Worm (Caenorhabditis elegans): Measurements from ENCODE around the gene Y75B8A.7.

The Y75B8A.7 gene

DNA sequence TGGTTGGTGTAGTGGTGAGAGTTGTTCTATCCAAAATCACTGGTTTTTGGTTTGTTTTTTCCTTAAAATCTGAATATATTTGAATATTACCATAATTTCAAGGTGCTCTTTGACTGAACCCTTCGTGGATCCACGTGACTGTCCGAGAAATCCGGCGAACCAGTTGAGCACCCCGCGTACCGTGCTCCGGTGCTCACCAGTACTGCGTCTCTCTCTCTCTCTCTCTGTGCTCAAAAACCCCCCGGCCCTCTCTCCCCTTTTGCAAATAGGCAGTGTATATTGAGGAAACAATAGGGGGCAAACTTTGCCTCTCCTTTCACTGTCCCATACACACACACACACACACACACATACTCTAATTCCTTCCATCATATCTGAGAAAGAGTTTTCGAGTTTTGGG lies 2.7 kb upstream of the Y75B8A.7 start:
- TF ChIP-seq pha-4 (tag; optimal IDR thresholded peaks at IDR 0.05) = peak; percentile 30
- TF ChIP-seq unc-62 (GFP tag; optimal IDR thresholded peaks at IDR 0.05) = no peak
- TF ChIP-seq elt-3 (tag; optimal IDR thresholded peaks at IDR 0.05) = no peak
- TF ChIP-seq elt-1 (tag; optimal IDR thresholded peaks at IDR 0.05; ENCODE audit: borderline replicate concordance, insufficient read depth) = no peak

ce11 chrIII:12151100-12151499 lies 1.6 kb upstream of the Y75B8A.7 start:
- TF ChIP-seq nhr-237 (tag; optimal IDR thresholded peaks at IDR 0.05) (no peak), mab-5 (tag; optimal IDR thresholded peaks at IDR 0.05) (no peak), sem-2 (GFP tag; optimal IDR thresholded peaks at IDR 0.05) (no peak), mep-1 (tag; optimal IDR thresholded peaks at IDR 0.05) (no peak)

DNA sequence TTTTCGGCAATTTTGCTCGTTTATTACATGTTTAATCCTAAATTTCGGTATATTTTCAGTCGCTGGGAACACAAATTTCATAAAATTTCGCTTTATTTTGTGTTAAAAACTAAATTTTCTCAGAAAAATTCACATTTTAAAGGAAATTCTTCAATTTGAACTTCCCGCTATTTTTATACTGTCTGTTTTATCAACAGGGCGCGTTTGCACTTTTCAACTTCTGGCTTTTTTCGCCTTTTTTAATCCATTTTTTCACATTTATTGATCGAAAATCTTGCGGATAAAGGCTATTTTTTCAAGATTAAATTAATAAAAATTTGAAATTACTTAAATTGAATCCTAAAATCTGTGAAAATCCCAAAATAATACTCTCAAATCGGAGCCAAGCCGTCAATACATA lies 542 bp upstream of the Y75B8A.7 start:
- TF ChIP-seq mep-1 (tag; optimal IDR thresholded peaks at IDR 0.05) (peak; percentile 30), pha-4 (tag; optimal IDR thresholded peaks at IDR 0.05) (no peak), ceh-39 (tag; optimal IDR thresholded peaks at IDR 0.05) (no peak), mab-5 (tag; optimal IDR thresholded peaks at IDR 0.05) (no peak), zip-8 (tag; optimal IDR thresholded peaks at IDR 0.05) (no peak), lsy-2 (tag; optimal IDR thresholded peaks at IDR 0.05) (peak; percentile 33), nhr-237 (tag; optimal IDR thresholded peaks at IDR 0.05) (peak; percentile 31), unc-62 (GFP tag; optimal IDR thresholded peaks at IDR 0.05) (no peak)

DNA sequence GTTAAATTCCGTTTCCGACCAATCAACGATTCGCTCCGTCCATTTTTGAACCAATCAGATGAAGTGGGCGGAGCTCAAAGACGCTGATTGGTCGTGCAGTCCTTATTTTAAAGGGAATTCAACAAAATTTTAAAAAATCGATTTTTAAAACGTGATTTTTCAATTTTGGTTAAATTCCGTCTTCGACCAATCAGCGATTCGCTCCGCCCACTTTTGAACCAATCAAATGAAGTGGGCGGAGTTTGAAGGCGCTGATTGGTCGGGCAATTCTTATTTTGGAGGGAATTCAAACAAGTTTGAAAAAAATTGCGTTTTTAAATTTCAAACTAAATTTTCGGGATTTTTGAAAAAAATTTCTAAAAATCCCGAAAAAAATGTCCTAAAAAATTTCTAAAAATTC lies 815 bp downstream of the Y75B8A.7 start:
- TF ChIP-seq nhr-237 (tag; optimal IDR thresholded peaks at IDR 0.05) = no peak

DNA sequence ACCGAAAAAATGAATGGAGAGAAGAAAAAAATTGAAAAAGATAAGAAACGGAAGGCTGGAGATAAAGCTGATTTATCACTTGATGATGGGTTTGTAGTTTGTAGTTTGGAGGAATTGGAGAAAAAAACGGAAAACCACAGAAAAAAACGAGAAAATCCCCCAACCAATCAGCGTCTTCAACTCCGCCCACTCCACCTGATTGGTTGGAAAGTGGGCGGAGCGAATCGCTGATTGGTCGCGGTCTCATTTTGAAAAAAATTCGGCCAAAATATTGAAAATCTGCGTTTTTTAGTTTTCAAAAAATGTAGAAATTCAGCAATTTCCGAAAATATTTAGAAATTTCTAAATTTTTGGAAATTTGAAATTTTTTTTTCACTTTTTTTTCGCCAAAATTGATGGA lies 3.1 kb downstream of the Y75B8A.7 start:
- TF ChIP-seq elt-1 (tag; optimal IDR thresholded peaks at IDR 0.05; ENCODE audit: borderline replicate concordance, insufficient read depth) = no peak

DNA sequence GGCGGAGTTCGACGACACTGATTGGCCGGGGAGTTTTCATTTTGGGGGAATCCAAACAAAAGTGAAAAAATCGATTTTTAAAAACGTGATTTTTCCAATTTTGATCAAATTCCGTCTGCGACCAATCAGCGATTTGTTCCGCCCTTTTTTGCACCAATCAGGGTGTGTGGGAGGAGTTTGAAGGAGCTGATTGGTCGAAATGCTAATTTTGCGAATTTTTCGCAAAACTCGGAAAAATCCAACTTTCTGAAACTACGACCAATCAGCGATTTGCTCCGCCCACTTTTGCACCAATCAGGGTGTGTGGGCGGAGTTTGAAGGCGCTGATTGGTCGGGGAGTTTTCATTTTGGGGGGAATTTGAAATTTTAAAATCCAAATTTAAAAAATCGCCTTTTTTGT lies 3.9 kb downstream of the Y75B8A.7 start:
- TF ChIP-seq hlh-1 (tag; optimal IDR thresholded peaks at IDR 0.05) (no peak), nhr-12 (tag; optimal IDR thresholded peaks at IDR 0.05) (no peak), mab-5 (tag; optimal IDR thresholded peaks at IDR 0.05) (no peak), nhr-2 (tag; optimal IDR thresholded peaks at IDR 0.05) (no peak), ceh-83 (GFP tag; optimal IDR thresholded peaks at IDR 0.05) (no peak), elt-3 (tag; optimal IDR thresholded peaks at IDR 0.05) (no peak), ceh-43 (GFP tag; optimal IDR thresholded peaks at IDR 0.05) (no peak), nhr-76 (tag; optimal IDR thresholded peaks at IDR 0.05) (no peak), unc-39 (tag; optimal IDR thresholded peaks at IDR 0.05) (no peak), tbx-8 (GFP tag; optimal IDR thresholded peaks at IDR 0.05) (no peak), ham-2 (GFP tag; optimal IDR thresholded peaks at IDR 0.05) (no peak), mls-2 (tag; optimal IDR thresholded peaks at IDR 0.05) (no peak), lin-13 (tag; optimal IDR thresholded peaks at IDR 0.05) (no peak), bed-3 (GFP tag; optimal IDR thresholded peaks at IDR 0.05) (no peak), pha-4 (tag; optimal IDR thresholded peaks at IDR 0.05) (no peak), drap-1 (GFP tag; optimal IDR thresholded peaks at IDR 0.05) (no peak), flh-1 (GFP tag; optimal IDR thresholded peaks at IDR 0.05) (no peak), blmp-1 (tag; optimal IDR thresholded peaks at IDR 0.05) (no peak), unc-62 (GFP tag; optimal IDR thresholded peaks at IDR 0.05) (no peak)

- TF ChIP-seq bed-3 (GFP tag; optimal IDR thresholded peaks at IDR 0.05) (no peak), elt-3 (tag; optimal IDR thresholded peaks at IDR 0.05) (no peak), snpc-4 (tag; optimal IDR thresholded peaks at IDR 0.05) (no peak), nhr-237 (tag; optimal IDR thresholded peaks at IDR 0.05) (no peak), lin-13 (tag; optimal IDR thresholded peaks at IDR 0.05) (no peak), mep-1 (tag; optimal IDR thresholded peaks at IDR 0.05) (no peak), ztf-11 (tag; optimal IDR thresholded peaks at IDR 0.05) (no peak), mls-2 (tag; optimal IDR thresholded peaks at IDR 0.05) (no peak), zip-8 (tag; optimal IDR thresholded peaks at IDR 0.05) (no peak), ces-1 (GFP tag; optimal IDR thresholded peaks at IDR 0.05) (no peak), nhr-12 (tag; optimal IDR thresholded peaks at IDR 0.05) (no peak), pha-4 (tag; optimal IDR thresholded peaks at IDR 0.05) (no peak), unc-39 (tag; optimal IDR thresholded peaks at IDR 0.05) (no peak), nhr-28 (tag; optimal IDR thresholded peaks at IDR 0.05) (no peak), sem-2 (GFP tag; optimal IDR thresholded peaks at IDR 0.05) (no peak)
Observed at ce11 chrIII:12157576-12157975, 4.9 kb downstream of the Y75B8A.7 start.
